Fruit fly (Drosophila melanogaster) whole organism, embryonic: ENCODE measurements around the gene CG12507.

Source experiments
- Adf1 ChIP-seq: fragments of 200-800 bp; sonication (Bioruptor generic); IDR thresholded peaks from 2 replicates; pipeline ENCODE4 v1.3.6; 2022; ENCODE audit warnings: missing biosample characterization, missing genetic modification characterization
- BEAF-32 ChIP-seq: fragments of 200-800 bp; sonication (Bioruptor generic); optimal IDR thresholded peaks from 3 replicates; lab custom pipeline; 2017; ENCODE audit warnings: missing biosample characterization, missing genetic modification characterization, mild to moderate bottlenecking, moderate library complexity, missing genetic modification reagents
- CG10462 ChIP-seq: fragments of 200-800 bp; sonication (Bioruptor generic); optimal IDR thresholded peaks from 2 replicates; lab custom pipeline; 2016; ENCODE audit warnings: missing biosample characterization, missing genetic modification characterization
- CG10654 ChIP-seq: fragments of 200-800 bp; sonication (Bioruptor generic); optimal IDR thresholded peaks from 2 replicates; lab custom pipeline; 2016; ENCODE audit warnings: missing biosample characterization, missing genetic modification characterization
- CG13123 ChIP-seq: fragments of 200-800 bp; sonication (Bioruptor generic); optimal IDR thresholded peaks from 2 replicates; lab custom pipeline; 2016; ENCODE audit warnings: missing biosample characterization, missing genetic modification characterization
- CG15073 ChIP-seq: fragments of 200-800 bp; sonication (Bioruptor generic); optimal IDR thresholded peaks from 2 replicates; lab custom pipeline; 2016; ENCODE audit warnings: missing biosample characterization, missing genetic modification characterization
- CG15479 ChIP-seq: fragments of 200-800 bp; sonication (Bioruptor generic); optimal IDR thresholded peaks from 3 replicates; lab custom pipeline; 2019; ENCODE audit warnings: missing biosample characterization, mild to moderate bottlenecking, missing genetic modification characterization, moderate library complexity
- CG16815 ChIP-seq: fragments of 200-800 bp; sonication (Bioruptor generic); optimal IDR thresholded peaks from 3 replicates; lab custom pipeline; 2017; ENCODE audit warnings: missing biosample characterization, mild to moderate bottlenecking, missing genetic modification characterization
- CG31441 ChIP-seq: fragments of 200-800 bp; sonication (Bioruptor generic); IDR thresholded peaks from 2 replicates; pipeline ENCODE4 v1.3.6; 2022; ENCODE audit warnings: missing biosample characterization, missing genetic modification characterization
- CG34224 ChIP-seq: fragments of 200-800 bp; sonication (Bioruptor generic); IDR thresholded peaks from 3 replicates; pipeline ENCODE4 v1.3.6; 2022; ENCODE audit warnings: missing biosample characterization, missing genetic modification characterization; ENCODE audit not compliant: partially characterized antibody
- CG34376 ChIP-seq: fragments of 200-800 bp; sonication (Bioruptor generic); optimal IDR thresholded peaks from 2 replicates; lab custom pipeline; 2018; ENCODE audit warnings: missing biosample characterization, mild to moderate bottlenecking, missing genetic modification characterization
- CG4282 ChIP-seq: fragments of 200-800 bp; sonication (Bioruptor generic); optimal IDR thresholded peaks from 2 replicates; lab custom pipeline; 2016; ENCODE audit warnings: missing biosample characterization, missing genetic modification characterization
- CG5180 ChIP-seq: fragments of 200-800 bp; sonication (Bioruptor generic); optimal IDR thresholded peaks from 3 replicates; lab custom pipeline; 2017; ENCODE audit warnings: missing biosample characterization, missing genetic modification characterization, mild to moderate bottlenecking, moderate library complexity, missing genetic modification reagents
- CG6791 ChIP-seq: fragments of 200-800 bp; sonication (Bioruptor generic); IDR thresholded peaks from 3 replicates; pipeline ENCODE4 v1.3.6; 2022; ENCODE audit warnings: missing biosample characterization, missing genetic modification characterization; ENCODE audit not compliant: partially characterized antibody
- CG7556 ChIP-seq: fragments of 200-800 bp; sonication (Bioruptor generic); optimal IDR thresholded peaks from 2 replicates; lab custom pipeline; 2017; ENCODE audit warnings: missing biosample characterization, mild to moderate bottlenecking, missing genetic modification characterization
- CG7928 ChIP-seq: fragments of 200-800 bp; sonication (Bioruptor generic); optimal IDR thresholded peaks from 2 replicates; lab custom pipeline; 2017; ENCODE audit warnings: missing biosample characterization, mild to moderate bottlenecking, missing genetic modification characterization
- CG8089 ChIP-seq: fragments of 200-800 bp; sonication (Bioruptor generic); optimal IDR thresholded peaks from 3 replicates; lab custom pipeline; 2016; ENCODE audit warnings: missing biosample characterization, missing genetic modification characterization
- CG8924 ChIP-seq: fragments of 200-800 bp; optimal IDR thresholded peaks from 3 replicates; lab custom pipeline; 2019; ENCODE audit warnings: missing biosample characterization, mild to moderate bottlenecking, missing genetic modification characterization, moderate library complexity
- CkIIα-i1 ChIP-seq: fragments of 200-800 bp; sonication (Bioruptor generic); IDR thresholded peaks from 2 replicates; pipeline ENCODE4 v1.3.6; 2022; ENCODE audit warnings: missing biosample characterization, missing genetic modification characterization
- CrebB ChIP-seq: fragments of 200-800 bp; sonication (Bioruptor generic); optimal IDR thresholded peaks from 3 replicates; lab custom pipeline; 2018; ENCODE audit warnings: missing biosample characterization, mild to moderate bottlenecking, missing genetic modification characterization
- D ChIP-seq, 2 experiments: fragments of 200-800 bp in 1 of 2; fragments of >200 bp in 1 of 2; sonication (Bioruptor generic) in 1 of 2; optimal IDR thresholded peaks; 2 replicates in 1 of 2; 3 replicates in 1 of 2; lab custom pipeline; 2017; ENCODE audit warnings: mild to moderate bottlenecking in 1 of 2, missing biosample characterization in 1 of 2, missing genetic modification characterization in 1 of 2, missing genetic modification reagents in 1 of 2
- Deaf1 ChIP-seq: fragments of 200-800 bp; optimal IDR thresholded peaks from 3 replicates; lab custom pipeline; 2019; ENCODE audit warnings: missing biosample characterization, mild to moderate bottlenecking, missing genetic modification characterization, moderate library complexity
- Dp ChIP-seq: fragments of 200-800 bp; sonication (Bioruptor generic); optimal IDR thresholded peaks from 2 replicates; lab custom pipeline; 2018; ENCODE audit warnings: missing biosample characterization, mild to moderate bottlenecking, missing genetic modification characterization, moderate library complexity
- HmgD ChIP-seq: fragments of 200-800 bp; sonication (Bioruptor generic); optimal IDR thresholded peaks from 3 replicates; lab custom pipeline; 2016; ENCODE audit warnings: missing biosample characterization, missing genetic modification characterization
- Hr3 ChIP-seq: fragments of 200-800 bp; sonication (Bioruptor generic); optimal IDR thresholded peaks from 3 replicates; lab custom pipeline; 2016; ENCODE audit warnings: missing biosample characterization, missing genetic modification characterization
- Hsf ChIP-seq: fragments of 200-800 bp; sonication (Bioruptor generic); optimal IDR thresholded peaks from 3 replicates; lab custom pipeline; 2016; ENCODE audit warnings: missing biosample characterization, missing genetic modification characterization
- Tbp ChIP-seq: fragments of >200 bp; optimal IDR thresholded peaks from 2 replicates; lab custom pipeline; 2018; ENCODE audit warnings: missing biosample characterization, missing genetic modification characterization
- al ChIP-seq: fragments of 200-800 bp; sonication (Bioruptor generic); IDR thresholded peaks from 2 replicates; pipeline ENCODE4 v1.3.6; 2022; ENCODE audit warnings: missing biosample characterization, missing genetic modification characterization
- amos ChIP-seq: fragments of 200-800 bp; sonication (Bioruptor generic); IDR thresholded peaks from 2 replicates; pipeline ENCODE4 v1.3.6; 2022; ENCODE audit warnings: missing biosample characterization, missing genetic modification characterization; ENCODE audit not compliant: partially characterized antibody
- ci ChIP-seq: fragments of 200-800 bp; sonication (Bioruptor generic); IDR thresholded peaks from 3 replicates; pipeline ENCODE4 v1.3.6; 2022; ENCODE audit warnings: missing biosample characterization, missing genetic modification characterization
- cwo ChIP-seq: fragments of 200-800 bp; sonication (Bioruptor generic); optimal IDR thresholded peaks from 3 replicates; lab custom pipeline; 2017; ENCODE audit warnings: missing biosample characterization, missing genetic modification characterization, mild to moderate bottlenecking, moderate library complexity, missing genetic modification reagents
- dpn ChIP-seq, 2 experiments: fragments of 200-800 bp; sonication (Bioruptor generic); optimal IDR thresholded peaks; 3 replicates each; lab custom pipeline; 2016; ENCODE audit warnings: missing biosample characterization in 2 of 2, missing genetic modification characterization in 2 of 2
- grau ChIP-seq: fragments of 200-800 bp; optimal IDR thresholded peaks from 3 replicates; lab custom pipeline; 2019; ENCODE audit warnings: missing biosample characterization, mild to moderate bottlenecking, missing genetic modification characterization, moderate library complexity
- h ChIP-seq: fragments of >200 bp; optimal IDR thresholded peaks from 2 replicates; lab custom pipeline; 2017
- hb ChIP-seq: fragments of 200-800 bp; sonication (Bioruptor generic); IDR thresholded peaks from 3 replicates; pipeline ENCODE4 v1.3.6; 2022; ENCODE audit warnings: missing biosample characterization, missing genetic modification characterization; ENCODE audit not compliant: partially characterized antibody
- insv ChIP-seq, 2 experiments: fragments of 200-800 bp; sonication (Bioruptor generic); optimal IDR thresholded peaks; 3 replicates each; lab custom pipeline; 2016 to 2018; ENCODE audit warnings: missing biosample characterization in 2 of 2, missing genetic modification characterization in 2 of 2
- kni ChIP-seq: fragments of 200-800 bp; sonication (Bioruptor generic); optimal IDR thresholded peaks from 3 replicates; lab custom pipeline; 2017; ENCODE audit warnings: mild to moderate bottlenecking, missing biosample characterization, missing genetic modification reagents, missing genetic modification characterization
- maf-S ChIP-seq: fragments of 200-800 bp; sonication (Bioruptor generic); optimal IDR thresholded peaks from 2 replicates; lab custom pipeline; 2016; ENCODE audit warnings: missing biosample characterization, missing genetic modification characterization
- pros ChIP-seq: fragments of 200-800 bp; sonication (Bioruptor generic); optimal IDR thresholded peaks from 3 replicates; lab custom pipeline; 2019; ENCODE audit warnings: missing biosample characterization, mild to moderate bottlenecking, missing genetic modification characterization, moderate library complexity
- sens ChIP-seq: fragments of 200-800 bp; sonication (Bioruptor generic); peaks from one replicate; lab custom pipeline; 2016; ENCODE audit warnings: missing biosample characterization, missing genetic modification characterization
- shn ChIP-seq: fragments of 200-800 bp; sonication (Bioruptor generic); optimal IDR thresholded peaks from 3 replicates; lab custom pipeline; 2016; ENCODE audit warnings: missing biosample characterization, missing genetic modification characterization
- sima ChIP-seq: fragments of 200-800 bp; sonication (Bioruptor generic); optimal IDR thresholded peaks from 2 replicates; lab custom pipeline; 2016; ENCODE audit warnings: missing biosample characterization, missing genetic modification characterization
- sr ChIP-seq: fragments of 200-800 bp; sonication (Bioruptor generic); IDR thresholded peaks from 3 replicates; pipeline ENCODE4 v1.3.6; 2022; ENCODE audit warnings: missing biosample characterization, missing genetic modification characterization
- tgo ChIP-seq: fragments of 200-800 bp; sonication (Bioruptor generic); IDR thresholded peaks from 3 replicates; pipeline ENCODE4 v1.3.6; 2022; ENCODE audit warnings: missing biosample characterization, missing genetic modification characterization
- toy ChIP-seq: fragments of 200-800 bp; sonication (Bioruptor generic); IDR thresholded peaks from 2 replicates; pipeline ENCODE4 v1.3.6; 2022; ENCODE audit warnings: missing biosample characterization, missing genetic modification characterization
- trh ChIP-seq: fragments of 200-800 bp; sonication (Bioruptor generic); optimal IDR thresholded peaks from 2 replicates; lab custom pipeline; 2016; ENCODE audit warnings: missing biosample characterization, missing genetic modification characterization
- vfl ChIP-seq: fragments of 200-800 bp; sonication (Bioruptor generic); optimal IDR thresholded peaks from 2 replicates; lab custom pipeline; 2016; ENCODE audit warnings: missing biosample characterization, missing genetic modification characterization
- yki ChIP-seq: fragments of >200 bp; optimal IDR thresholded peaks from 3 replicates; lab custom pipeline; 2018
- zen2 ChIP-seq: fragments of 200-800 bp; sonication (Bioruptor generic); IDR thresholded peaks from 3 replicates; pipeline ENCODE4 v1.3.6; 2022; ENCODE audit warnings: missing biosample characterization, missing genetic modification characterization; ENCODE audit not compliant: partially characterized antibody
- zfh1 ChIP-seq: fragments of 200-800 bp; sonication (Bioruptor generic); IDR thresholded peaks from 3 replicates; pipeline ENCODE4 v1.3.6; 2022; ENCODE audit warnings: missing biosample characterization, missing genetic modification characterization
- zfh2 ChIP-seq: fragments of 200-800 bp; sonication (Bioruptor generic); optimal IDR thresholded peaks from 2 replicates; lab custom pipeline; 2016; ENCODE audit warnings: missing biosample characterization, missing genetic modification characterization

Gene CG12507

DNA sequence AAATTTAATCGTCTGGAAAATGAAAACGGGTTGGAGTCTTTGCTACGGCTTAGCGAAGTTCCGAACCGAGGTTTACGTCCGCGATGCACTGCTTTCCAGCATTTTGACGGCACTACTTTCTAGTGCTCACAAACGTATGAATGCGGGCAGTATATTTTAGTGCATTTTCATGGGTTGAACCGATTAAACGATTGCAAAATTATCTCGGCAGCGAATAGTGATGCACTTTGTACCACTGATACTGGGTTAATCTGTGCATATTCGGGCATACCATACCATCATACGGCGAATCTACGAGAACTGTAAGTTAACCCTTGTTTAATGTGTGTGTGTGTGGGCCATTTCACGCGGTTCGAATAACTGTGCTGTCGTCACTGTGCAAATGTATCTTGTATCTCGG lies 4.5 kb upstream of the CG12507 start, which contains the start of gene Mfe2 (continued):
- peak; percentile 57 for TF ChIP-seq Dp (GFP tag; lab: Kevin White, UChicago)
- TF ChIP-seq CG34376 (GFP tag; lab: Kevin White, UChicago): peak; percentile 57
- TF ChIP-seq CG8089 (GFP tag; lab: Kevin White, UChicago): peak; percentile 12
- no peak for TF ChIP-seq CrebB (tag; lab: Kevin White, UChicago)
- peak; percentile 49; the same call in 1 of the 2 replicates for TF ChIP-seq amos
- TF ChIP-seq CG16815 (GFP tag; lab: Kevin White, UChicago): peak; percentile 26
- TF ChIP-seq zfh1 (GFP tag; lab: Robert Waterston, UW): peak; percentile 42; the same call in 2 of the 3 replicates
- peak; percentile 75 for TF ChIP-seq HmgD (GFP tag; lab: Kevin White, UChicago)
- peak; percentile 47 for TF ChIP-seq Hr3 (GFP tag; lab: Kevin White, UChicago)
- peak; percentile 29 for TF ChIP-seq CG10654 (GFP tag; lab: Kevin White, UChicago)
- no peak for TF ChIP-seq CG15073 (GFP tag; lab: Kevin White, UChicago)
- TF ChIP-seq CG8924: peak; percentile 42
- TF ChIP-seq shn (GFP tag; lab: Kevin White, UChicago): peak; percentile 58
- no peak for TF ChIP-seq Tbp (GFP tag; lab: Kevin White, UChicago)
- TF ChIP-seq CG15479: peak; percentile 71
- TF ChIP-seq sima (GFP tag; lab: Kevin White, UChicago): no peak
- peak; percentile 23; the same call in 1 of the 3 replicates for TF ChIP-seq tgo (GFP tag; lab: Robert Waterston, UW)
- TF ChIP-seq CG7928: peak; percentile 44
- TF ChIP-seq Adf1: peak; percentile 37; the same call in 1 of the 2 replicates
- TF ChIP-seq dpn (GFP tag; optimal IDR thresholded peaks at IDR 0.05; lab: Kevin White, UChicago): peak; percentile 68 to 71
- TF ChIP-seq zfh2 (GFP tag; lab: Kevin White, UChicago): peak; percentile 81
- TF ChIP-seq cwo (GFP tag; lab: Kevin White, UChicago): peak; percentile 10
- TF ChIP-seq CG13123 (GFP tag; lab: Kevin White, UChicago): peak; percentile 15
- no peak for TF ChIP-seq D (optimal IDR thresholded peaks at IDR 0.05; lab: Kevin White, UChicago)
- no peak for TF ChIP-seq D (GFP tag; optimal IDR thresholded peaks at IDR 0.05; lab: Kevin White, UChicago)
- TF ChIP-seq maf-S: peak; percentile 49
- TF ChIP-seq CkIIα-i1 (GFP tag; lab: Robert Waterston, UW): no peak
- TF ChIP-seq pros (GFP tag; lab: Kevin White, UChicago): no peak
- TF ChIP-seq hb (GFP tag; lab: Robert Waterston, UW): no peak
- TF ChIP-seq CG34224 (GFP tag; lab: Robert Waterston, UW): no peak
- no peak for TF ChIP-seq zen2
- no peak for TF ChIP-seq CG10462 (GFP tag; lab: Kevin White, UChicago)
- peak; percentile 91 for TF ChIP-seq sens
- peak; percentile 36 for TF ChIP-seq Deaf1
- TF ChIP-seq grau (tag; lab: Kevin White, UChicago): peak; percentile 48
- peak; percentile 40; the same call in 1 of the 3 replicates for TF ChIP-seq sr
- TF ChIP-seq al: peak; percentile 12; the same call in 1 of the 2 replicates
- TF ChIP-seq insv (GFP tag; optimal IDR thresholded peaks at IDR 0.05; lab: Kevin White, UChicago): peak in 1 of 2 experiments; percentile 56
- TF ChIP-seq Hsf (GFP tag; lab: Kevin White, UChicago): peak; percentile 53
- peak; percentile 51; the same call in 2 of the 3 replicates for TF ChIP-seq CG6791 (GFP tag; lab: Robert Waterston, UW)
- no peak for TF ChIP-seq yki (lab: Kevin White, UChicago)
- peak; percentile 19 for TF ChIP-seq CG5180
- peak; percentile 19 for TF ChIP-seq CG7556 (GFP tag; lab: Kevin White, UChicago)
- peak; percentile 60 for TF ChIP-seq BEAF-32 (GFP tag; lab: Kevin White, UChicago)
- peak; percentile 70 for TF ChIP-seq kni
- TF ChIP-seq toy (GFP tag; lab: Robert Waterston, UW): 0 out of 2 replicates have a peak, but pooled peaks have one; percentile 32
- TF ChIP-seq h: no peak
- TF ChIP-seq CG4282: peak; percentile 70
- no peak for TF ChIP-seq trh
- TF ChIP-seq CG31441 (GFP tag; lab: Robert Waterston, UW): no peak
- TF ChIP-seq vfl (GFP tag; lab: Kevin White, UChicago): peak; percentile 33
- peak; percentile 65; the same call in 1 of the 3 replicates for TF ChIP-seq ci (GFP tag; lab: Robert Waterston, UW)
